Fruit fly (Drosophila melanogaster) whole organism, embryonic: ENCODE data around the gene Prx1.

Experiments used
- BEAF-32 ChIP-seq: fragments of 200-800 bp; sonication (Bioruptor generic); optimal IDR thresholded peaks from 3 replicates; lab custom pipeline; 2017; ENCODE audit warnings: missing biosample characterization, missing genetic modification characterization, mild to moderate bottlenecking, moderate library complexity, missing genetic modification reagents
- CG10366 ChIP-seq: fragments of 200-800 bp; sonication (Bioruptor generic); IDR thresholded peaks from 2 replicates; pipeline ENCODE4 v1.3.6; 2022; ENCODE audit warnings: missing biosample characterization, missing genetic modification characterization
- CrebB ChIP-seq: fragments of 200-800 bp; sonication (Bioruptor generic); optimal IDR thresholded peaks from 3 replicates; lab custom pipeline; 2018; ENCODE audit warnings: missing biosample characterization, mild to moderate bottlenecking, missing genetic modification characterization
- Hey ChIP-seq: fragments of 200-800 bp; sonication (Bioruptor generic); optimal IDR thresholded peaks from 3 replicates; lab custom pipeline; 2018; ENCODE audit warnings: missing biosample characterization, mild to moderate bottlenecking, missing genetic modification characterization
- Hr78 ChIP-seq, 2 experiments: fragments of 200-800 bp in 1 of 2; fragments of >200 bp in 1 of 2; sonication (Bioruptor generic) in 1 of 2; optimal IDR thresholded peaks; 2 replicates each; lab custom pipeline; 2017 to 2019; ENCODE audit warnings: missing biosample characterization in 2 of 2, missing genetic modification characterization in 2 of 2, mild to moderate bottlenecking in 1 of 2, moderate library complexity in 1 of 2
- MESR4 ChIP-seq: fragments of 200-800 bp; sonication (Bioruptor generic); optimal IDR thresholded peaks from 2 replicates; lab custom pipeline; 2018; ENCODE audit warnings: missing biosample characterization, mild to moderate bottlenecking, missing genetic modification characterization, moderate library complexity
- eyg ChIP-seq: fragments of 200-800 bp; sonication (Bioruptor generic); optimal IDR thresholded peaks from 3 replicates; lab custom pipeline; 2016; ENCODE audit warnings: missing biosample characterization, missing genetic modification characterization

DNA sequence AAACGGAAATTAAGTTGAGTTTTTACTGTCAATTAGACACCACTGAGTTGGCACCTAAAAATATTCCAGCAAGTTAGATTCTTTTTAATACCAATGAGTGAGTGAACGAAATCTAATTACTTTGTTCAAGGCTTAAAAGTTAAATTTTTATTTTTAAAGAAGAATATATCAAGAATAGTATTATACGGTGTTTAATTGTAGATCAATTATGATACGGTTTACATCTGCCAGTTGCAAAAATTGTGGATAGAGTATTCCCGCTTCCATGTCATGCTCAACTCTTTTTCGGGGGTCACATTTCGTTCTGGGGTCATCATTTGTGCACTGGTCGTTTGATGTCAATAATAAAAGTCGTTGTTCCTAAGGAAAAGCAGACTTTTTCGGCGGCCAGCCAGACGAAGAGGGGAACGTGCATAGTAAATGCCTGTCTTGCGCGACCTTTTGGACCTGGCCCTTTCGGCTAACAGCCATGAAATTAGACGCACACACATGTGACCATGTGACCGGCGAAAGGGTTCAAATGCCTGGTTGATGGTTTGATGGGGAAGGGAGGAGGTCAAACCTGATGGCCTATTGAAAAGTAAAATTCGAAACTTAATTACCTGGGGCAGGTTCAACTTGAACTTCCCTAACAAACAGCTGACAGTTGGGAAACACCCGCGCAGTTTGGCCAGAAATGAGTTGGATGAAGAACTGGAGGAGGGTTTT is 7.2 kb upstream of the Prx1 start:
- TF ChIP-seq Hey (tag; lab: Kevin White, UChicago) (no peak), BEAF-32 (no peak), Hr78 (GFP tag; optimal IDR thresholded peaks at IDR 0.05; lab: Kevin White, UChicago) (peak in 1 of 2 experiments; percentile 88), MESR4 (no peak), eyg (GFP tag; lab: Kevin White, UChicago) (no peak), CG10366 (no peak), CrebB (tag; lab: Kevin White, UChicago) (no peak)
